Worm (Caenorhabditis elegans) whole organism, midembryonic: ENCODE data around the gene pyk-2.

Source experiments
- cog-1 ChIP-seq: sonication (generic microtip); optimal IDR thresholded peaks from 2 replicates; lab custom pipeline; 2016; ENCODE audit warnings: missing genetic modification characterization, missing compliant biosample characterization
- flt-1 ChIP-seq: fragments of 200-800 bp; sonication (Bioruptor generic); IDR thresholded peaks from 2 replicates; pipeline ENCODE4 v1.3.6; 2022; ENCODE audit warnings: missing genetic modification characterization, missing compliant biosample characterization
- klf-2 ChIP-seq: fragments of 200-800 bp; sonication (Bioruptor generic); conservative IDR thresholded peaks from 2 replicates; pipeline ENCODE4 v1.3.6; 2022; ENCODE audit warnings: missing genetic modification reagents, missing genetic modification characterization, missing compliant biosample characterization
- med-1 ChIP-seq: sonication (generic microtip); optimal IDR thresholded peaks from 2 replicates; lab custom pipeline; 2017; ENCODE audit warnings: missing genetic modification characterization, mild to moderate bottlenecking, missing compliant biosample characterization, antibody characterized with exemption, missing genetic modification reagents; ENCODE audit not compliant: insufficient read depth
- ref-1 ChIP-seq: fragments of 200-800 bp; sonication (Bioruptor generic); conservative IDR thresholded peaks from 2 replicates; pipeline ENCODE4 v1.3.6; 2022; ENCODE audit warnings: missing genetic modification reagents, missing genetic modification characterization, missing compliant biosample characterization
- tab-1 ChIP-seq: fragments of 200-800 bp; sonication (Bioruptor generic); IDR thresholded peaks from 2 replicates; pipeline ENCODE4 v1.3.6; 2022; ENCODE audit warnings: missing genetic modification characterization, missing compliant biosample characterization
- ztf-29 ChIP-seq: fragments of 200-800 bp; sonication (Bioruptor generic); IDR thresholded peaks from 2 replicates; pipeline ENCODE4 v1.3.6; 2022; ENCODE audit warnings: missing genetic modification reagents, missing genetic modification characterization, missing compliant biosample characterization

DNA sequence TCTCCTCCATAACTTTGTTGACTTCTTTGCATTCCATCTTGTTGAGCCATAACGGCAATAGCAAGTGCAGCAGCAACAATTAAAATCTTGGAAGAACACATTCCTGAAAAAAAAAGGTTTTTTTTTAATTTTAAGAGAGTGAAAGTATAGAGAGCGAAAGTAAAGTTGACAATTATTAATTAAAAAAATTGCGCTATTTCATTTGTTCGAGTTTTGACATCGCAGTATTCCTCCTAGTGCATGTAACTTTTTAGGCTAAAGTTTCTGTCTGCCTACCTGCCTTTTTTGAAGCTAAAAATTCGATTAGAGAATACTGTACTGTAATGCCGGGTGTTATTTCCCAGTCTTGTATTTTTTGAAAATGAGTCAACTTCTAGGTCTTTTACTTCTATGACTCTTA is 17.7 kb upstream of the pyk-2 start, which contains the start of gene srlf-12:
- TF ChIP-seq ref-1 (GFP tag; lab: Robert Waterston, UW): no peak
- no peak for TF ChIP-seq klf-2 (GFP tag; lab: Robert Waterston, UW)
- TF ChIP-seq ztf-29 (GFP tag; lab: Robert Waterston, UW): no peak
- TF ChIP-seq tab-1: no peak
- TF ChIP-seq flt-1 (GFP tag; lab: Robert Waterston, UW): no peak
- no peak for TF ChIP-seq med-1 (GFP tag; lab: Kevin White, UChicago)
- no peak for TF ChIP-seq cog-1 (tag; lab: Kevin White, UChicago)
